Worm (Caenorhabditis elegans): Measurements from ENCODE around the gene ikke-1.

ikke-1 gene

DNA sequence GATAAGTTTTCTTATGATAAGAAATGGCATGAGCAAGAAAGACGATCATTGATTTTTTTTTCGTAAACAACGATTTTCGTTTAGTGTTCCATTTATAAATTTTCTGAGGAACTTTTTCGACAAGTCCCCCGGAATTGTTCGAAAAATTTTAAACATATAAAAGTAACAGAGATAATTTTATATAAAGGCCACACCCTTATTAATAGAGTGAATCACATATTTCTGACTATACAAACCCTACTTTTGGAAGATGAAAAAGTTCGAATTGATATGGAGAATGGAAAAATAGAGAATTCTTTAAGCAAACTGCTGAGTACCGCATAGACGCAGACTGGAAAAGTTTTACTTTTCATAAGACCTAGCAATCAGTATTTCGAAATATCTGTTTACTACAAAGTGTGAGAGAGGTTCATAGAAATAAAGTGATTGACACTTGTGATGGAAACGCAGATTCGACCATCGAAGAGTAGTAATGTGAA is 658 bp upstream of the ikke-1 start:
- TF ChIP-seq hnd-1 (tag; optimal IDR thresholded peaks at IDR 0.05) (peak; percentile 61), tra-4 (tag; optimal IDR thresholded peaks at IDR 0.05) (no peak), sea-1 (GFP tag; conservative IDR thresholded peaks at IDR 0.05) (peak; percentile 47; the same call in 1 of the 2 replicates), ceh-36 (tag; optimal IDR thresholded peaks at IDR 0.05) (peak; percentile 3)

DNA sequence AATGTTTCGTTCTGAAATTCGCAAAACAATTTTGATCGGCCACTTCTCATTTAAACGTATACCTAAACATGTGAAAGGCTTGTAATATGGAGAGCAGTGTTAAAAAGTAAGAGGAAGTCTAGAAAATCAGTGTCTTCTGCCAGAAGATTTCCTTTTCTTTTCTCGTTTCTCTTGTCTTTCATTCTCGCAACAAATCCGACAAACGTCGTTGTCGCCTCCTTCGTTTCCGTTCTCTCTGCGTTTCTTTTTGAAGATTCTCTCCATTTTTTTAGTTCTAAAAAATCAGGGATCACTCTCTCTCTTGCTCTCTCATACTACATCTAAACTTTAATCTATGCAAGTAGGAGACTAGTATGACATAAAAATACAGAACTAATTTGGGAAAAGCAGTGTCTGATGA is 3.2 kb downstream of the ikke-1 start:
- no peak for TF ChIP-seq hmg-4 (GFP tag; optimal IDR thresholded peaks at IDR 0.05)
- TF ChIP-seq pes-1 (GFP tag; IDR thresholded peaks at IDR 0.05) = no peak
- TF ChIP-seq scrt-1 (GFP tag; IDR thresholded peaks at IDR 0.05) = no peak
- TF ChIP-seq hmbx-1 (tag; optimal IDR thresholded peaks at IDR 0.05) = no peak
- no peak for TF ChIP-seq ceh-36 (tag; optimal IDR thresholded peaks at IDR 0.05)
- no peak for TF ChIP-seq sea-1 (GFP tag; conservative IDR thresholded peaks at IDR 0.05)
- TF ChIP-seq hnd-1 (tag; optimal IDR thresholded peaks at IDR 0.05) = no peak
- TF ChIP-seq B0310.2 (tag; optimal IDR thresholded peaks at IDR 0.05) = no peak
- TF ChIP-seq ets-7 (tag; optimal IDR thresholded peaks at IDR 0.05) = no peak
- TF ChIP-seq tra-4 (tag; optimal IDR thresholded peaks at IDR 0.05) = no peak
- TF ChIP-seq ama-1 (optimal IDR thresholded peaks at IDR 0.05) = no peak
- no peak for TF ChIP-seq flt-1 (GFP tag; IDR thresholded peaks at IDR 0.05)
- TF ChIP-seq aly-1 (tag; optimal IDR thresholded peaks at IDR 0.05) = no peak

- no peak for TF ChIP-seq hnd-1 (tag; optimal IDR thresholded peaks at IDR 0.05)
- no peak for TF ChIP-seq hmbx-1 (tag; optimal IDR thresholded peaks at IDR 0.05)
- TF ChIP-seq F13C5.2 (tag; optimal IDR thresholded peaks at IDR 0.05) = no peak
- no peak for TF ChIP-seq B0310.2 (tag; optimal IDR thresholded peaks at IDR 0.05)
- TF ChIP-seq ceh-13 (GFP tag; optimal IDR thresholded peaks at IDR 0.05) = no peak
- TF ChIP-seq hmg-4 (GFP tag; optimal IDR thresholded peaks at IDR 0.05) = no peak
Observed at ce11 chrIII:9045838-9046237, 4.7 kb downstream of the ikke-1 start, which contains the start of gene R107.2. Gene R107.2, minus strand, starts transcription at chrIII:9045938.

DNA sequence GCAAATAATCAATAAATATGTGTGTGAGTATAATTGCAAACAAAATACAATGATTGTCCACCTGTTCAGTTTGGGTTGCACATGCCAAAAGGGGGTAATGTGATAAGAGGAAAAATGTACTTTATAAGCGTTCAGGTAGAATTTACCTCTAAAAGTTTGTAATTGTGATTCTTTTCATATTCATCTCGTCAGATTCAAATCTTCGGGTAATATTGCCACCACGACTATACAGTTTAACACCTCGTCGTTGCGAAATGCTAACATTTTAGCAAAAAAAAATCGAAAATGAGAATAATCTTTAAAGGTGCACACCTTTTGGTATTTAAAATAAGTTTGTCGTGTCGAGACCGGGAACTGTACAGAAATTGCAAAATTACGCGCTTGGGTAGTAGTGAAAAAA is 7.3 kb downstream of the ikke-1 start, which contains the start of gene nac-2:
nac-2 (minus strand) TSS at position 101 of the 400 bp plus-strand sequence.
- no peak for TF ChIP-seq ama-1 (optimal IDR thresholded peaks at IDR 0.05)
- no peak for TF ChIP-seq tra-4 (tag; optimal IDR thresholded peaks at IDR 0.05)

DNA sequence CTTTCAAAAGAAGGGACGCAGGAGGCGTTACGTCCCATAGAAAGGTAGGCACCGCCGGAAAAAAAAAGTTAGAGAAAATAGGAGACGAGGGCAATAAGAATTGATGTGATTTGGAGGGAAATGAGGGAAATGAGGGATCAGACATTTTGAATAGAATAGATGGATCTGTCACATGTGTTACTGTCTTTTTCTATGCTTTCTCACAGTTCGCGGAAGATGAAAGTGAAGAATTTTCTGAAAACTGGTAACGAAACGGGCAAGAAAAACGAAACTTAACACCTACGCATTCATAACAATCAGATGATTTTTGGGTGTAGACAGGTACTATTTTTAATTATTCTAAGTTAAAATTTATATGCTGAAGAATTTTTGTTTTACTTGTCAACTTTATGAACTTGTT is 12.8 kb downstream of the ikke-1 start, which contains the start of gene R107.9:
R107.9 (plus strand) TSS at position 301 of the 400 bp plus-strand sequence.
- TF ChIP-seq tbx-11 (GFP tag; IDR thresholded peaks at IDR 0.05) (no peak), aly-1 (tag; optimal IDR thresholded peaks at IDR 0.05) (no peak), B0310.2 (tag; optimal IDR thresholded peaks at IDR 0.05) (no peak), sea-1 (GFP tag; conservative IDR thresholded peaks at IDR 0.05) (no peak), F13C5.2 (tag; optimal IDR thresholded peaks at IDR 0.05) (no peak), scrt-1 (GFP tag; IDR thresholded peaks at IDR 0.05) (no peak), ceh-36 (tag; optimal IDR thresholded peaks at IDR 0.05) (no peak), tbx-37 (GFP tag; conservative IDR thresholded peaks at IDR 0.05) (no peak), flt-1 (GFP tag; IDR thresholded peaks at IDR 0.05) (no peak), ceh-13 (GFP tag; optimal IDR thresholded peaks at IDR 0.05) (no peak)

DNA sequence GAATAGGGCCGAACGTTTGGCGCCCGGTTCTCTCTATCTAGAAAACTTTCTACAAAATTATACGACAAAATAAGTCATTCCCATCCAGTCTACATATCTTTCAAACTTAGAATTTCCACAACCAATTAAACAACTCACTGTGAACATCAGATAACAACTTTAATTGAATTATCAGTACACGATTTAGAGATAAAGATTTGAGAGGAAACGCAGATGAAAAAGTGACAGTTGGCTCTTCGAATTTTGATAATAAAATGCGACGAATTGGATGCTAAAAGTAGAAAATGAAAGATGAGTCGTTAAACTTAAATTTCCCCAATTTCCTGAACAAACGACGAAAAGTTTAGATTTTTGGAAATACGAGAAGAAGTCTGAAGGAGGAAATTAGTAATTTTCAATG is 15.5 kb downstream of the ikke-1 start:
- TF ChIP-seq sea-1 (GFP tag; conservative IDR thresholded peaks at IDR 0.05) (no peak), ets-7 (tag; optimal IDR thresholded peaks at IDR 0.05) (no peak), pes-1 (GFP tag; IDR thresholded peaks at IDR 0.05) (no peak), hmg-4 (GFP tag; optimal IDR thresholded peaks at IDR 0.05) (no peak)

DNA sequence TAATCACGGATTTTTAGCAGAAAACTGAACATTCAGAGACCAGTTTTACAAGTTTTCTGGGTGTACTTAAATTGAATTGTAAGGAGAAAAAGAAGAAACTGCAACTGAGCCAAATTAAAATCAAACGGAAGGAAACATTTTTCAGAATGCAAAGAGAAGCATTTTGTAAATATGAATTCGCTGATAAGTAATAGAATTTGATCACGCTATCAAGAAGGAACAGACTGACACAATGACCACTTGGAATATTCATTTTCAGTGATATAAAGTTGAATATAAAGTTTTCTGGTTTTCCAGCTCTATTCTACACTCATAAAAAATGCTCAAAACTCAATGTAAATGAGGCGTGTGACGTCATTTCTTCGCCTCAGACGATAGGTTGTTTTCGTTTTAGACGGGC is 16.4 kb downstream of the ikke-1 start:
- TF ChIP-seq pes-1 (GFP tag; IDR thresholded peaks at IDR 0.05) (no peak), hmbx-1 (tag; optimal IDR thresholded peaks at IDR 0.05) (no peak), B0310.2 (tag; optimal IDR thresholded peaks at IDR 0.05) (no peak), tbx-11 (GFP tag; IDR thresholded peaks at IDR 0.05) (no peak), hmg-4 (GFP tag; optimal IDR thresholded peaks at IDR 0.05) (no peak), aly-1 (tag; optimal IDR thresholded peaks at IDR 0.05) (no peak), ets-7 (tag; optimal IDR thresholded peaks at IDR 0.05) (no peak), tbx-37 (GFP tag; conservative IDR thresholded peaks at IDR 0.05) (no peak), sea-1 (GFP tag; conservative IDR thresholded peaks at IDR 0.05) (no peak), F13C5.2 (tag; optimal IDR thresholded peaks at IDR 0.05) (no peak), hnd-1 (tag; optimal IDR thresholded peaks at IDR 0.05) (no peak), flt-1 (GFP tag; IDR thresholded peaks at IDR 0.05) (no peak)

ce11 chrIII:9030818-9031217 is 19.7 kb downstream of the ikke-1 start:
- no peak for TF ChIP-seq hmg-4 (GFP tag; optimal IDR thresholded peaks at IDR 0.05)
- no peak for TF ChIP-seq scrt-1 (GFP tag; IDR thresholded peaks at IDR 0.05)
- no peak for TF ChIP-seq pes-1 (GFP tag; IDR thresholded peaks at IDR 0.05)
- TF ChIP-seq ets-7 (tag; optimal IDR thresholded peaks at IDR 0.05) = no peak
- no peak for TF ChIP-seq ama-1 (optimal IDR thresholded peaks at IDR 0.05)
- no peak for TF ChIP-seq F13C5.2 (tag; optimal IDR thresholded peaks at IDR 0.05)
- no peak for TF ChIP-seq hnd-1 (tag; optimal IDR thresholded peaks at IDR 0.05)
- TF ChIP-seq tra-4 (tag; optimal IDR thresholded peaks at IDR 0.05) = no peak
- no peak for TF ChIP-seq B0310.2 (tag; optimal IDR thresholded peaks at IDR 0.05)
- no peak for TF ChIP-seq aly-1 (tag; optimal IDR thresholded peaks at IDR 0.05)

DNA sequence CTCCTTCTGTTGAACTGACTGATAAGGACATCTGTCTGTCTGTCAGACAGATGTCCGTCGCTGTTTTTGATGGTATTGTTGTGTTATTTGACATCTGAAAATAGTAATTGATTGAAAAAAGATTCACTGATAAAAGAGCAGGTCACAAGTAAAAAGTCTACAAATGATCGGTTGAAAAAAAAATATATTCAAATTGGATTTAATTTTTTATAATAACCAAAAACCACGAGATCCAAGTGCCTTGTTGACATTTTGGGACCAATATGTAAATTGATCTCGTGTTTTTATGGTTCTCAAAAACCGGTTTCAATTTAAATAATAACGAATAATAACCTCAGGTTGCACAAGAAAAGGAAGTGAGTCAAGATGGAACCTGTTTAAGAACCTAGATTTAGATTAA is 23.5 kb downstream of the ikke-1 start, which contains the start of gene F59B2.13:
F59B2.13 (minus strand) TSS at position 101 of the 400 bp plus-strand sequence.
- TF ChIP-seq hmbx-1 (tag; optimal IDR thresholded peaks at IDR 0.05) = no peak

All from whole organism, early embryonic.